Fruit fly (Drosophila melanogaster): Measurements from ENCODE around the gene ome.

DNA sequence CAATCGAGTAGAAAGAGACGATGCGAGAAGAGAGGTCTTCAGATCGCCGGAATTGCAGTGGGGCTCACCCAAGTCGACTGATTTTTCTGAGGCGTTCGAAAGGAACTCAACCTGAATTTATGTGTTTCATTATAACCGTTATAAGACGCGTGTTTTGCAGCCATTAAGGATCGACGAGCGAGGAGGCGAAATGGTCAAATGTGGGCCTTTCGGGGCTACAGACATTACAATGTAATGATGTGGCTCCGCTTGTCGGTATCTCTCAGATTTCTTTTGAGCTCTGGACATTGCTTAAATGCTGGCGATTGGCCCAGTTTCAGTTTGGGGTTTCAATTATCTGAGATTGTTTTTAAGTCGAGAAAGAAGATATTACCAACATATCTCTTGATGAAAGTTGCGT is 29.8 kb upstream of the ome start:
- TF ChIP-seq pum (GFP tag; optimal IDR thresholded peaks at IDR 0.05) (no peak), Xrp1 (GFP tag; IDR thresholded peaks at IDR 0.05) (no peak), ems (GFP tag; optimal IDR thresholded peaks at IDR 0.05) (no peak), CG10959 (GFP tag; IDR thresholded peaks at IDR 0.05) (no peak), Abd-B (GFP tag; optimal IDR thresholded peaks at IDR 0.05) (no peak), zen (tag; optimal IDR thresholded peaks at IDR 0.05) (no peak), wek (GFP tag; optimal IDR thresholded peaks at IDR 0.05) (no peak), lilli (GFP tag; optimal IDR thresholded peaks at IDR 0.05) (no peak), C15 (GFP tag; IDR thresholded peaks at IDR 0.05) (no peak), CG17361 (GFP tag; IDR thresholded peaks at IDR 0.05) (no peak), CG3163 (GFP tag; optimal IDR thresholded peaks at IDR 0.05) (no peak)

Measured in whole organism, embryonic.